Worm (Caenorhabditis elegans): ENCODE results near the gene cox-14.

cox-14 gene

DNA sequence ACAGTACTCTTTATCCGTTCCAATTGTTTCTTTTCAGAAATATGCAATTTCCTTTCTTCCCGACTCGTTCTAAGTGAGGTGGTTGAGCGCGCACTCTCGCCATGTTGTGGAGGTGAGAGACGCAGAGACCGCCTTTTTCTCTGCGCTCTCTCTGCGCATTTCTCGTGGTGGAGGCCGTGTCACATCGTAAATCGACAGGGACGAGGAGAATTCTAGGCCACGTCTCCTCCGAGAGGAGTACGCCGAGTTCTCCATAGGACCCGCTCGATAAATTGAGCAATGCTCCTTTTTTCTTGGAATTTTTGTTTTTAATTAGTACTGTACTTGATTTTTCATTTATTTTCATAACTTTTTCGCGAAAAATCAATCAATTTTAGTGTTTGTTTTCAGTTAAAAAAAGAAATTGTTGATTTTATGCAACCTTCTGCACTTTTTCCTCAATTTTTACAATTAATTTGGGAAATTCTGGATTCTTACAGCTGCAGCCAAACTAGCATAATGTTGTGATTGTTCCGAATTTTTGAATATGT is 52.1 kb downstream of the cox-14 start, which contains the start of gene cnk-1 (continued):
- TF ChIP-seq rpc-1 (optimal IDR thresholded peaks at IDR 0.05), result no peak
- TF ChIP-seq rpc-1 (tag; optimal IDR thresholded peaks at IDR 0.05), result no peak
- TF ChIP-seq hlh-12 (tag; optimal IDR thresholded peaks at IDR 0.05), result no peak
- TF ChIP-seq ama-1 (optimal IDR thresholded peaks at IDR 0.05), result no peak
- no peak for TF ChIP-seq ama-1 (GFP tag; optimal IDR thresholded peaks at IDR 0.05)
- peak; percentile 97 for TF ChIP-seq ztf-25 (GFP tag; IDR thresholded peaks at IDR 0.05)
- peak; percentile 50 for TF ChIP-seq nhr-80 (tag; optimal IDR thresholded peaks at IDR 0.05)
- peak; percentile 93 for TF ChIP-seq egl-18 (GFP tag; IDR thresholded peaks at IDR 0.05)
- TF ChIP-seq F22D6.2 (tag; optimal IDR thresholded peaks at IDR 0.05), result no peak
- peak; percentile 99 for TF ChIP-seq mcd-1 (GFP tag; IDR thresholded peaks at IDR 0.05)
- peak; percentile 39 for TF ChIP-seq B0035.1 (tag; optimal IDR thresholded peaks at IDR 0.05)
- TF ChIP-seq gei-17 (GFP tag; optimal IDR thresholded peaks at IDR 0.05), result peak; percentile 26
- no peak for TF ChIP-seq ets-4 (GFP tag; optimal IDR thresholded peaks at IDR 0.05)
- no peak for TF ChIP-seq nhr-179 (tag; optimal IDR thresholded peaks at IDR 0.05)
- peak; percentile 98 for TF ChIP-seq B0019.2 (GFP tag; conservative IDR thresholded peaks at IDR 0.05)
- TF ChIP-seq xnd-1 (tag; optimal IDR thresholded peaks at IDR 0.05), result peak; percentile 72
- peak; percentile 89 for TF ChIP-seq ceh-27 (GFP tag; optimal IDR thresholded peaks at IDR 0.05)
- peak; percentile 95 for TF ChIP-seq ceh-91 (GFP tag; IDR thresholded peaks at IDR 0.05)
- TF ChIP-seq unc-130 (GFP tag; optimal IDR thresholded peaks at IDR 0.05), result peak; percentile 91
- peak; percentile 89 for TF ChIP-seq ZK185.1 (tag; optimal IDR thresholded peaks at IDR 0.05; ENCODE audit: poor library complexity, severe bottlenecking)
- TF ChIP-seq Y95B8A.8 (GFP tag; IDR thresholded peaks at IDR 0.05), result peak; percentile 97
- peak; percentile 93 for TF ChIP-seq aptf-3 (GFP tag; IDR thresholded peaks at IDR 0.05)
- peak; percentile 90 for TF ChIP-seq F33H1.4 (GFP tag; IDR thresholded peaks at IDR 0.05)
- TF ChIP-seq tbp1 (GFP tag; optimal IDR thresholded peaks at IDR 0.05), result peak; percentile 67
- peak; percentile 49 to 69 for TF ChIP-seq let-607 (tag; optimal IDR thresholded peaks at IDR 0.05)
- no peak for TF ChIP-seq F55B11.4 (tag; optimal IDR thresholded peaks at IDR 0.05; ENCODE audit: borderline replicate concordance, insufficient read depth)
- TF ChIP-seq zim-3 (tag; optimal IDR thresholded peaks at IDR 0.05), result peak; percentile 76
- no peak for TF ChIP-seq hrde-1 (tag; optimal IDR thresholded peaks at IDR 0.05; ENCODE audit: borderline replicate concordance)
- no peak for TF ChIP-seq lsy-27 (tag; optimal IDR thresholded peaks at IDR 0.05; ENCODE audit: borderline replicate concordance, insufficient read depth)
- TF ChIP-seq ztf-26 (tag; optimal IDR thresholded peaks at IDR 0.05), result peak; percentile 26
- TF ChIP-seq snpc-1.1 (tag; optimal IDR thresholded peaks at IDR 0.05; ENCODE audit: insufficient read depth), result no peak
- peak; percentile 97 for TF ChIP-seq bed-2 (GFP tag; IDR thresholded peaks at IDR 0.05)
- peak; percentile 98 for TF ChIP-seq C17E4.6 (GFP tag; IDR thresholded peaks at IDR 0.05)
- no peak for TF ChIP-seq ceh-58 (GFP tag; IDR thresholded peaks at IDR 0.05)
- TF ChIP-seq Y53G8AR.9 (GFP tag; conservative IDR thresholded peaks at IDR 0.05), result peak; percentile 99
- TF ChIP-seq madf-10 (tag; optimal IDR thresholded peaks at IDR 0.05), result peak; percentile 63
- peak; percentile 93 for TF ChIP-seq ceh-100 (GFP tag; IDR thresholded peaks at IDR 0.05)
- peak; percentile 94; the same call in 1 of the 2 replicates for TF ChIP-seq nhr-120 (GFP tag; IDR thresholded peaks at IDR 0.05)
- TF ChIP-seq ccch-3 (GFP tag; optimal IDR thresholded peaks at IDR 0.05), result peak; percentile 47
- peak; percentile 30 for TF ChIP-seq F52B5.7 (tag; optimal IDR thresholded peaks at IDR 0.05)
- TF ChIP-seq F57C9.4 (tag; optimal IDR thresholded peaks at IDR 0.05), result no peak
- TF ChIP-seq nfyb-1 (GFP tag; IDR thresholded peaks at IDR 0.05), result peak; percentile 98
- TF ChIP-seq hmg-20 (GFP tag; IDR thresholded peaks at IDR 0.05), result peak; percentile 96
- peak; percentile 81 for TF ChIP-seq F39B2.1 (GFP tag; IDR thresholded peaks at IDR 0.05)
- TF ChIP-seq ztf-22 (GFP tag; optimal IDR thresholded peaks at IDR 0.05), result no peak
- peak; percentile 60 for TF ChIP-seq akir-1 (GFP tag; optimal IDR thresholded peaks at IDR 0.05)
- peak; percentile 77 for TF ChIP-seq K12H6.12 (tag; optimal IDR thresholded peaks at IDR 0.05)
- no peak for TF ChIP-seq pha-4 (tag; optimal IDR thresholded peaks at IDR 0.05)
- peak; percentile 95 for TF ChIP-seq Y67H2A.10 (GFP tag; conservative IDR thresholded peaks at IDR 0.05)
